Fruit fly (Drosophila melanogaster) whole organism, embryonic: Measurements from ENCODE around the gene CheB38b.

Experiments used
- CG30431 ChIP-seq: fragments of 200-800 bp; sonication (Bioruptor generic); optimal IDR thresholded peaks from 2 replicates; lab custom pipeline; 2017; ENCODE audit warnings: missing biosample characterization, missing genetic modification characterization
- CG33557 ChIP-seq: fragments of 200-800 bp; sonication (Bioruptor generic); optimal IDR thresholded peaks from 2 replicates; lab custom pipeline; 2019; ENCODE audit warnings: missing biosample characterization, mild to moderate bottlenecking, missing genetic modification characterization, moderate library complexity
- Mad ChIP-seq: fragments of 200-800 bp; sonication (Bioruptor generic); optimal IDR thresholded peaks from 2 replicates; lab custom pipeline; 2016; ENCODE audit warnings: missing biosample characterization, missing genetic modification characterization
- dpn ChIP-seq, 2 experiments: fragments of 200-800 bp; sonication (Bioruptor generic); optimal IDR thresholded peaks; 3 replicates each; lab custom pipeline; 2016; ENCODE audit warnings: missing biosample characterization in 2 of 2, missing genetic modification characterization in 2 of 2
- dysf ChIP-seq: fragments of 200-800 bp; sonication (Bioruptor generic); IDR thresholded peaks from 3 replicates; pipeline ENCODE4 v1.3.6; 2022; ENCODE audit warnings: missing biosample characterization, missing genetic modification characterization
- prd ChIP-seq, 3 experiments: fragments of >200 bp in 2 of 3; fragments of 200-800 bp in 1 of 3; sonication (Bioruptor generic) in 1 of 3; optimal IDR thresholded peaks in 2 of 3; IDR thresholded peaks in 1 of 3; 2 replicates in 2 of 3; 3 replicates in 1 of 3; pipeline versions ENCODE4 v1.3.6 to Lab custom; 2017 to 2022; ENCODE audit warnings: missing biosample characterization in 1 of 3, missing genetic modification characterization in 1 of 3
- pum ChIP-seq: fragments of 200-800 bp; sonication (Bioruptor generic); optimal IDR thresholded peaks from 2 replicates; lab custom pipeline; 2016; ENCODE audit warnings: missing biosample characterization, missing genetic modification characterization

dm6 chr2L:20795774-20796173 is 21.3 kb downstream of the CheB38b start:
- no peak for TF ChIP-seq dpn (GFP tag; optimal IDR thresholded peaks at IDR 0.05; lab: Kevin White, UChicago)
- TF ChIP-seq prd (optimal IDR thresholded peaks at IDR 0.05; lab: Kevin White, UChicago) = no peak
- no peak for TF ChIP-seq prd (GFP tag; IDR thresholded peaks at IDR 0.05; lab: Robert Waterston, UW)
- no peak for TF ChIP-seq pum (GFP tag; lab: Kevin White, UChicago)
- no peak for TF ChIP-seq CG30431
- TF ChIP-seq dysf (GFP tag; lab: Robert Waterston, UW) = no peak
- no peak for TF ChIP-seq CG33557
- TF ChIP-seq Mad = no peak
